Worm (Caenorhabditis elegans) whole organism, L3 larva: Measurements from ENCODE around the gene col-153.

Experiments
- aly-2 ChIP-seq: fragments of 150-350 bp; optimal IDR thresholded peaks from 2 replicates; lab custom pipeline; 2014; ENCODE audit warnings: missing biosample characterization, missing genetic modification characterization
- elt-3 ChIP-seq, 3 experiments: fragments of 150-350 bp in 1 of 3; sonication (generic microtip) in 2 of 3; optimal IDR thresholded peaks; 2 replicates in 2 of 3; 4 replicates in 1 of 3; lab custom pipeline; 2014 to 2017; ENCODE audit warnings: missing biosample characterization in 3 of 3, missing genetic modification characterization in 3 of 3
- jun-1 ChIP-seq: fragments of 150-350 bp; optimal IDR thresholded peaks from 2 replicates; lab custom pipeline; 2014; ENCODE audit warnings: missing biosample characterization, missing genetic modification reagents, missing genetic modification characterization
- mml-1 ChIP-seq: fragments of 150-350 bp; sonication (generic microtip); optimal IDR thresholded peaks from 3 replicates; lab custom pipeline; 2014; ENCODE audit warnings: missing biosample characterization, missing genetic modification characterization
- nhr-12 ChIP-seq: fragments of 150-350 bp; optimal IDR thresholded peaks from 2 replicates; lab custom pipeline; 2014; ENCODE audit warnings: missing biosample characterization, missing genetic modification characterization
- nhr-237 ChIP-seq: fragments of 150-350 bp; optimal IDR thresholded peaks from 2 replicates; lab custom pipeline; 2014; ENCODE audit warnings: missing biosample characterization, missing genetic modification characterization
- nhr-25 ChIP-seq: sonication (generic microtip); optimal IDR thresholded peaks from 2 replicates; lab custom pipeline; 2017; ENCODE audit warnings: missing biosample characterization, missing genetic modification characterization
- nhr-76 ChIP-seq: fragments of 150-350 bp; sonication (generic microtip); optimal IDR thresholded peaks from 5 replicates; lab custom pipeline; 2014; ENCODE audit warnings: missing biosample characterization, missing genetic modification characterization
- pha-4 ChIP-seq: fragments of 150-350 bp; optimal IDR thresholded peaks from 2 replicates; lab custom pipeline; 2014; ENCODE audit warnings: missing biosample characterization, missing genetic modification reagents, missing genetic modification characterization
- pqm-1 ChIP-seq: fragments of 150-350 bp; optimal IDR thresholded peaks from 2 replicates; lab custom pipeline; 2017; ENCODE audit warnings: missing biosample characterization, missing genetic modification characterization, inconsistent platforms
- snpc-4 ChIP-seq: fragments of 150-350 bp; optimal IDR thresholded peaks from 2 replicates; lab custom pipeline; 2014; ENCODE audit warnings: missing biosample characterization, missing genetic modification characterization
- zag-1 ChIP-seq: fragments of 150-350 bp; optimal IDR thresholded peaks from 2 replicates; lab custom pipeline; 2014; ENCODE audit warnings: missing biosample characterization, missing genetic modification characterization

- TF ChIP-seq pha-4 (no peak), mml-1 (tag; lab: Kevin White, UChicago) (no peak), nhr-76 (tag; lab: Kevin White, UChicago) (no peak), pqm-1 (tag; lab: Kevin White, UChicago) (no peak), zag-1 (tag; lab: Kevin White, UChicago) (no peak), aly-2 (tag; lab: Kevin White, UChicago) (no peak), nhr-12 (no peak), elt-3 (tag; optimal IDR thresholded peaks at IDR 0.05; lab: Kevin White, UChicago) (no peak), snpc-4 (tag; lab: Kevin White, UChicago) (no peak), nhr-237 (tag; lab: Kevin White, UChicago) (no peak), nhr-25 (tag; lab: Kevin White, UChicago) (no peak), jun-1 (tag; lab: Kevin White, UChicago) (no peak)
Measured at ce11 chrV:10924731-10925130, 24.9 kb upstream of the col-153 start, which contains the start of gene F58B4.6.
